Worm (Caenorhabditis elegans): ENCODE measurements around the gene M04G7.5.

Gene M04G7.5

ce11 chrIV:454816-455215 lies at the start of gene M04G7.5, which contains the start of gene Y66H1A.8:
Gene M04G7.5 (plus strand): TSS chrIV:455073.
Gene Y66H1A.8 (minus strand): TSS chrIV:454916.
- TF ChIP-seq tbx-37 (GFP tag; conservative IDR thresholded peaks at IDR 0.05), result no peak
- TF ChIP-seq tbx-11 (GFP tag; IDR thresholded peaks at IDR 0.05), result no peak
- TF ChIP-seq sea-1 (GFP tag; conservative IDR thresholded peaks at IDR 0.05), result no peak
- no peak for TF ChIP-seq tra-4 (tag; optimal IDR thresholded peaks at IDR 0.05)
- no peak for TF ChIP-seq B0310.2 (tag; optimal IDR thresholded peaks at IDR 0.05)
- TF ChIP-seq hmg-4 (GFP tag; optimal IDR thresholded peaks at IDR 0.05), result no peak
- TF ChIP-seq hnd-1 (tag; optimal IDR thresholded peaks at IDR 0.05), result no peak
- TF ChIP-seq aly-1 (tag; optimal IDR thresholded peaks at IDR 0.05), result no peak
- no peak for TF ChIP-seq scrt-1 (GFP tag; IDR thresholded peaks at IDR 0.05)
- no peak for TF ChIP-seq ets-7 (tag; optimal IDR thresholded peaks at IDR 0.05)
- no peak for TF ChIP-seq ceh-13 (GFP tag; optimal IDR thresholded peaks at IDR 0.05)
- TF ChIP-seq ama-1 (optimal IDR thresholded peaks at IDR 0.05), result no peak
- TF ChIP-seq pes-1 (GFP tag; IDR thresholded peaks at IDR 0.05), result no peak
- TF ChIP-seq F13C5.2 (tag; optimal IDR thresholded peaks at IDR 0.05), result no peak
- TF ChIP-seq hmbx-1 (tag; optimal IDR thresholded peaks at IDR 0.05), result no peak
- TF ChIP-seq ceh-36 (tag; optimal IDR thresholded peaks at IDR 0.05), result no peak

- TF ChIP-seq hmg-4 (GFP tag; optimal IDR thresholded peaks at IDR 0.05), result no peak
- TF ChIP-seq flt-1 (GFP tag; IDR thresholded peaks at IDR 0.05), result no peak
- no peak for TF ChIP-seq scrt-1 (GFP tag; IDR thresholded peaks at IDR 0.05)
- no peak for TF ChIP-seq hnd-1 (tag; optimal IDR thresholded peaks at IDR 0.05)
- no peak for TF ChIP-seq F13C5.2 (tag; optimal IDR thresholded peaks at IDR 0.05)
- TF ChIP-seq pes-1 (GFP tag; IDR thresholded peaks at IDR 0.05), result no peak
Observed at ce11 chrIV:408892-409291, 46.0 kb upstream of the M04G7.5 start.

DNA sequence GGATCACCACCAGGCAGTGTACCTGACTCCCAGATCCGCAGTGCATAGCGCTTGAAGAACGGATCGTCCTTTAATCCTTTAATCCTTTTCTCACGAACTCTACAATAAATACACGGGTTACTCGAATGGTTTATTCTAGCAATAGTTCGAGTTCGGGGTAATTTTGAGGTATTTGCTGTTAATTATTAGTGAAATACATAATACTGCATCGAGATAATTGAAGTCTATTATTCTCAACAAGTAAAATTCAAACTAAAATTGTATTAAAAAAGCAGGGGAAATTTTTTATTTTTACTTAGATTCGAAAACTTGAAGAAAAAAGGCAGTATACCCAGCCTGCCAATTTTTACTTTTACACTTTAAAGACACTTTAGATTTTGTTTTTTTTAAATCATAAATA lies 44.9 kb upstream of the M04G7.5 start, which contains the start of gene kgb-1:
Gene kgb-1 (minus strand): TSS at position 101 of the 400 bp plus-strand sequence.
- TF ChIP-seq F13C5.2 (tag; optimal IDR thresholded peaks at IDR 0.05), result no peak
- TF ChIP-seq tbx-11 (GFP tag; IDR thresholded peaks at IDR 0.05), result no peak
- TF ChIP-seq ceh-36 (tag; optimal IDR thresholded peaks at IDR 0.05), result peak; percentile 66

DNA sequence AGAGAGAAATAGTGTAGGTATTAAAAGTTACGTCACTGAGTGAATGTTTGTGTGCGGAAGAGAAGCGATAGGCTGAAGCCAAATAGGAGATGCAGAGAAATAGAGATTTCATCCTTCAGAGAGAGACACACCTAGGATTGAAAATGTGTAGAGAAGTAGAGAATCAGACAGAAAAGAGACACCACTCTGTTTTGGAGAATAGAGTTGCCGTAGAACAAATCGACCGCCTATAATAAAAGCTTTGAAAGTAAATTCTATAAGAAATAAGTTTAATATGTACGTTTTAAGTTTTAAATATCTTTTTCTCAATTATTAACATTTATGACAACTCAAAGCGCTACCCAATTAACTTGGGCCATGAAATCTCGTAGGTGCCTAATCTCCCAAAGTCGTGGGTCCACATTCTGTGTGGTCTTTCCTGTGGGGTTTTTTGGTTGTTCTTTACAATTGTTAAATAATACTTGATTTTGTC lies 44.4 kb upstream of the M04G7.5 start, which contains the start of gene T07A9.12:
Gene T07A9.12 (plus strand): TSS at position 448 of the 472 bp plus-strand sequence.
- TF ChIP-seq ets-7 (tag; optimal IDR thresholded peaks at IDR 0.05) (peak; percentile 12), B0310.2 (tag; optimal IDR thresholded peaks at IDR 0.05) (no peak)

- TF ChIP-seq aly-1 (tag; optimal IDR thresholded peaks at IDR 0.05) (no peak), pes-1 (GFP tag; IDR thresholded peaks at IDR 0.05) (no peak)
Observed at ce11 chrIV:419674-420073, 35.2 kb upstream of the M04G7.5 start, which contains the start of gene eri-1. Gene eri-1 (minus strand): TSS chrIV:419958.

DNA sequence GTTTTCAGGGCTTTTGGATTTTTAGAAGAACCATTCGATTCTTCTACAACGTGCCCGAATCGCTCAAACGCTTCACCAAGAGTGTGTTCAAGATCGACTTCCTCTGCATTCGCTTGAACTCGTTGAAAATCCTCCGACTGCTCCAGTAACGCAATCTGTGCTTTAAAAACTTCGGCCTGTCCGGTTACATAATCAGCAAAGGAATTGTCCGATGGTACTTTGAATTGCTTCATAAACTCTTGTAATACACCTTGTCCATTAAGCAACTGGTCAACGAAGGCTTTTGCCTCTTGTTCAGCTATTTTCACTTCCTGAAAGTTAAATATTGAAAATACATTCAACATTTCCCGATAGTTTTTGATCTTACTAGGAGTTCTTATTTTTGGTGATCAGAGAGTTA lies 34.2 kb upstream of the M04G7.5 start:
- no peak for TF ChIP-seq flt-1 (GFP tag; IDR thresholded peaks at IDR 0.05)
- no peak for TF ChIP-seq sea-1 (GFP tag; conservative IDR thresholded peaks at IDR 0.05)
- TF ChIP-seq ets-7 (tag; optimal IDR thresholded peaks at IDR 0.05), result no peak
- TF ChIP-seq pes-1 (GFP tag; IDR thresholded peaks at IDR 0.05), result no peak
- TF ChIP-seq hmg-4 (GFP tag; optimal IDR thresholded peaks at IDR 0.05), result no peak
- TF ChIP-seq ama-1 (optimal IDR thresholded peaks at IDR 0.05), result no peak
- no peak for TF ChIP-seq tbx-37 (GFP tag; conservative IDR thresholded peaks at IDR 0.05)
- no peak for TF ChIP-seq tra-4 (tag; optimal IDR thresholded peaks at IDR 0.05)
- no peak for TF ChIP-seq aly-1 (tag; optimal IDR thresholded peaks at IDR 0.05)
- no peak for TF ChIP-seq F13C5.2 (tag; optimal IDR thresholded peaks at IDR 0.05)
- TF ChIP-seq scrt-1 (GFP tag; IDR thresholded peaks at IDR 0.05), result no peak
- TF ChIP-seq tbx-11 (GFP tag; IDR thresholded peaks at IDR 0.05), result no peak

DNA sequence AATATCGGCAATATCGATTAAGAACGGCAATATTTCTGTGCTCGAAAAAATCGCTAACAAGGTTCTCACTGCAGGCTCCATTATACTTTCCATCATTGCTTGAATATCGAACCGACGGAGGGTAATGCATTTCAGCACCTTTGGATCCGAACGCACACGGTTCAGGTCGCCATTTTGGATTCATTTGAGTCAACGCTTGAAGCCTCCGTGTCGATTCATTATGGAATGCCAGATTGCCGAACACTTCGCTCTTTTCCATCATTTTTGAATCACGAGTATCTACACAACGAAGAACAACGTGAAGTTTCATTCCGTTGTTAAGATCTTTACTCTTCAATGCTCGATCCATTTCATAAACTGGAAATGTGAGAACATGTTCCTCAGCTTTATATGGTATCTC lies 32.8 kb upstream of the M04G7.5 start:
- TF ChIP-seq ama-1 (optimal IDR thresholded peaks at IDR 0.05), result no peak
- TF ChIP-seq scrt-1 (GFP tag; IDR thresholded peaks at IDR 0.05), result no peak
- no peak for TF ChIP-seq ceh-36 (tag; optimal IDR thresholded peaks at IDR 0.05)
- TF ChIP-seq ets-7 (tag; optimal IDR thresholded peaks at IDR 0.05), result no peak
- no peak for TF ChIP-seq tra-4 (tag; optimal IDR thresholded peaks at IDR 0.05)

DNA sequence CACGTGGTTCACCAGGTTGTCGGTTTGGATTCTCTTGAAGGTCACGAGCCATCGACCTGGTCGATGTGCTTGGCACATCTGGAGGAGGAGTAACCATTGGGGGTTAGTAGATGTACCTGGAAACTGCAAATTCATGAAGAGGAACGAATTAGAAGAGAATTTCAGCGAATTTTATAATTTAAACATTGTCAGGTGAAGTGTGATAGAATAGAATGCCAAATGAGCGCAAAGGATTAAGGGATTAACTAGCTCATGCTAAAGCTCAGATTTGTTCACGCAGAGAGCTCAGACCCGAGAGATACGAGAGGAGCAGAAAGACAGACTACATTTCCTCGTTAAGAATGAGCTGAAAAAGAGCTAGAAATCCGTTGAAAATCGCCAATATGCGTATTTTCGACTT lies 29.8 kb upstream of the M04G7.5 start, which contains the start of gene daf-18:
Gene daf-18 (minus strand): TSS at position 126 of the 400 bp plus-strand sequence.
- TF ChIP-seq scrt-1 (GFP tag; IDR thresholded peaks at IDR 0.05) (no peak), ceh-36 (tag; optimal IDR thresholded peaks at IDR 0.05) (peak; percentile 74), aly-1 (tag; optimal IDR thresholded peaks at IDR 0.05) (no peak)

ce11 chrIV:425546-425945 lies 29.3 kb upstream of the M04G7.5 start:
- TF ChIP-seq F13C5.2 (tag; optimal IDR thresholded peaks at IDR 0.05) (no peak), hmg-4 (GFP tag; optimal IDR thresholded peaks at IDR 0.05) (no peak), scrt-1 (GFP tag; IDR thresholded peaks at IDR 0.05) (no peak), hnd-1 (tag; optimal IDR thresholded peaks at IDR 0.05) (no peak), tra-4 (tag; optimal IDR thresholded peaks at IDR 0.05) (no peak), tbx-37 (GFP tag; conservative IDR thresholded peaks at IDR 0.05) (no peak), ceh-36 (tag; optimal IDR thresholded peaks at IDR 0.05) (no peak), B0310.2 (tag; optimal IDR thresholded peaks at IDR 0.05) (no peak), aly-1 (tag; optimal IDR thresholded peaks at IDR 0.05) (no peak), ets-7 (tag; optimal IDR thresholded peaks at IDR 0.05) (no peak), sea-1 (GFP tag; conservative IDR thresholded peaks at IDR 0.05) (no peak), ama-1 (optimal IDR thresholded peaks at IDR 0.05) (no peak), tbx-11 (GFP tag; IDR thresholded peaks at IDR 0.05) (no peak), ceh-13 (GFP tag; optimal IDR thresholded peaks at IDR 0.05) (no peak), pes-1 (GFP tag; IDR thresholded peaks at IDR 0.05) (no peak), flt-1 (GFP tag; IDR thresholded peaks at IDR 0.05) (no peak), hmbx-1 (tag; optimal IDR thresholded peaks at IDR 0.05) (no peak)
